Worm (Caenorhabditis elegans) whole organism, L1 larva: Measurements from ENCODE around the gene jud-4.
A peak's percentile ranks its signal among the peaks of the same experiment; 100 is the strongest.

Experiments
- C16A3.4 ChIP-seq: fragments of 150-350 bp; optimal IDR thresholded peaks from 2 replicates; lab custom pipeline; 2014; ENCODE audit warnings: missing biosample characterization, missing genetic modification characterization
- F16B12.6 ChIP-seq: fragments of 150-350 bp; optimal IDR thresholded peaks from 2 replicates; lab custom pipeline; 2014; ENCODE audit warnings: missing biosample characterization, missing genetic modification characterization
- alr-1 ChIP-seq: fragments of 200-800 bp; sonication (Bioruptor generic); optimal IDR thresholded peaks from 2 replicates; lab custom pipeline; 2018; ENCODE audit warnings: borderline replicate concordance, mild to moderate bottlenecking, missing genetic modification characterization, missing compliant biosample characterization
- aly-2 ChIP-seq: fragments of 150-350 bp; optimal IDR thresholded peaks from 2 replicates; lab custom pipeline; 2014; ENCODE audit warnings: missing biosample characterization, missing genetic modification characterization
- ama-1 ChIP-seq: fragments of 150-350 bp; optimal IDR thresholded peaks from 2 replicates; lab custom pipeline; 2014
- blmp-1 ChIP-seq: fragments of 150-350 bp; optimal IDR thresholded peaks from 2 replicates; lab custom pipeline; 2014; ENCODE audit warnings: missing biosample characterization, missing genetic modification characterization
- ceh-63 ChIP-seq: fragments of 200-800 bp; sonication (Bioruptor generic); optimal IDR thresholded peaks from 2 replicates; lab custom pipeline; 2018; ENCODE audit warnings: mild to moderate bottlenecking, missing genetic modification characterization, missing compliant biosample characterization
- ceh-90 ChIP-seq: sonication (generic microtip); optimal IDR thresholded peaks from 2 replicates; lab custom pipeline; 2016; ENCODE audit warnings: missing genetic modification characterization, missing compliant biosample characterization
- dsc-1 ChIP-seq: sonication (generic microtip); optimal IDR thresholded peaks from 2 replicates; lab custom pipeline; 2016; ENCODE audit warnings: mild to moderate bottlenecking, missing genetic modification characterization, missing compliant biosample characterization
- efl-1 ChIP-seq, 4 experiments: fragments of 150-350 bp; optimal IDR thresholded peaks in 3 of 4; peaks in 1 of 4; 1 replicate in 1 of 4; 2 replicates in 3 of 4; lab custom pipeline; 2014; ENCODE audit warnings: missing biosample characterization in 2 of 4, missing genetic modification characterization in 2 of 4, missing genetic modification reagents in 2 of 4
- egl-27 ChIP-seq, 2 experiments: fragments of 150-350 bp in 1 of 2; sonication (generic microtip); optimal IDR thresholded peaks; 3 replicates each; lab custom pipeline; 2017 to 2018; ENCODE audit warnings: missing biosample characterization in 2 of 2, missing genetic modification characterization in 2 of 2, missing genetic modification reagents in 2 of 2
- elt-2 ChIP-seq: sonication (generic microtip); optimal IDR thresholded peaks from 2 replicates; lab custom pipeline; 2016; ENCODE audit warnings: missing genetic modification characterization, mild to moderate bottlenecking, inconsistent platforms, missing compliant biosample characterization, missing genetic modification reagents
- elt-3 ChIP-seq, 6 experiments: fragments of 150-350 bp in 1 of 6; sonication (generic microtip); optimal IDR thresholded peaks; 2 replicates each; lab custom pipeline; 2017 to 2018; ENCODE audit warnings: missing biosample characterization in 6 of 6, missing genetic modification characterization in 6 of 6, inconsistent platforms in 1 of 6
- fkh-10 ChIP-seq: sonication (generic microtip); optimal IDR thresholded peaks from 2 replicates; lab custom pipeline; 2017; ENCODE audit warnings: missing biosample characterization, missing genetic modification reagents, missing genetic modification characterization
- grh-1 ChIP-seq: fragments of 200-800 bp; sonication (Bioruptor generic); IDR thresholded peaks from 2 replicates; pipeline ENCODE4 v1.3.6; 2022; ENCODE audit warnings: missing genetic modification reagents, missing genetic modification characterization, missing compliant biosample characterization
- hlh-17 ChIP-seq: fragments of 200-800 bp; sonication (Bioruptor generic); optimal IDR thresholded peaks from 2 replicates; lab custom pipeline; 2018; ENCODE audit warnings: missing genetic modification characterization, mild to moderate bottlenecking, missing compliant biosample characterization, moderate library complexity, borderline replicate concordance
- jun-1 ChIP-seq: fragments of 150-350 bp; optimal IDR thresholded peaks from 2 replicates; lab custom pipeline; 2014; ENCODE audit warnings: missing biosample characterization, missing genetic modification reagents, missing genetic modification characterization
- lin-13 ChIP-seq: fragments of 150-350 bp; optimal IDR thresholded peaks from 2 replicates; lab custom pipeline; 2014; ENCODE audit warnings: missing biosample characterization, missing genetic modification reagents, missing genetic modification characterization
- lin-14 ChIP-seq: fragments of 200-800 bp; sonication (Bioruptor generic); optimal IDR thresholded peaks from 2 replicates; lab custom pipeline; 2018; ENCODE audit warnings: mild to moderate bottlenecking, missing genetic modification characterization, moderate library complexity, missing compliant biosample characterization
- lin-35 ChIP-seq, 2 experiments: fragments of 150-350 bp; optimal IDR thresholded peaks; 2 replicates each; lab custom pipeline; 2014; ENCODE audit warnings: missing biosample characterization in 2 of 2, missing genetic modification characterization in 2 of 2, missing genetic modification reagents in 2 of 2
- lir-3 ChIP-seq: sonication (generic microtip); optimal IDR thresholded peaks from 2 replicates; lab custom pipeline; 2016; ENCODE audit warnings: mild to moderate bottlenecking, missing genetic modification characterization, moderate library complexity, missing compliant biosample characterization; ENCODE audit not compliant: poor library complexity
- mdl-1 ChIP-seq, 2 experiments: fragments of 150-350 bp; optimal IDR thresholded peaks; 2 replicates each; lab custom pipeline; 2014 to 2017; ENCODE audit warnings: missing biosample characterization in 2 of 2, missing genetic modification characterization in 2 of 2, inconsistent platforms in 1 of 2
- mep-1 ChIP-seq: fragments of 150-350 bp; optimal IDR thresholded peaks from 2 replicates; lab custom pipeline; 2014; ENCODE audit warnings: missing biosample characterization, missing genetic modification characterization
- nhr-11 ChIP-seq: fragments of 150-350 bp; optimal IDR thresholded peaks from 2 replicates; lab custom pipeline; 2014; ENCODE audit warnings: missing biosample characterization, missing genetic modification characterization
- nhr-20 ChIP-seq: sonication (generic microtip); optimal IDR thresholded peaks from 2 replicates; lab custom pipeline; 2016; ENCODE audit warnings: mild to moderate bottlenecking, missing genetic modification characterization, missing compliant biosample characterization
- nhr-47 ChIP-seq: sonication (generic microtip); optimal IDR thresholded peaks from 2 replicates; lab custom pipeline; 2016; ENCODE audit warnings: mild to moderate bottlenecking, missing genetic modification characterization, moderate library complexity, missing compliant biosample characterization
- nhr-71 ChIP-seq: sonication (generic microtip); optimal IDR thresholded peaks from 2 replicates; lab custom pipeline; 2016; ENCODE audit warnings: mild to moderate bottlenecking, missing genetic modification characterization, moderate library complexity, missing compliant biosample characterization
- nhr-76 ChIP-seq: sonication (generic microtip); optimal IDR thresholded peaks from 2 replicates; lab custom pipeline; 2017; ENCODE audit warnings: missing biosample characterization, missing genetic modification characterization
- nhr-84 ChIP-seq: sonication (generic microtip); optimal IDR thresholded peaks from 2 replicates; lab custom pipeline; 2017; ENCODE audit warnings: missing biosample characterization, missing genetic modification characterization
- nhr-90 ChIP-seq: sonication (generic microtip); optimal IDR thresholded peaks from 2 replicates; lab custom pipeline; 2016; ENCODE audit warnings: mild to moderate bottlenecking, missing genetic modification characterization, missing compliant biosample characterization; ENCODE audit not compliant: poor library complexity
- pag-3 ChIP-seq: sonication (generic microtip); optimal IDR thresholded peaks from 2 replicates; lab custom pipeline; 2017; ENCODE audit warnings: missing genetic modification characterization, mild to moderate bottlenecking, missing compliant biosample characterization, antibody characterized with exemption, borderline replicate concordance; ENCODE audit not compliant: insufficient read depth
- skn-1 ChIP-seq: fragments of 150-350 bp; optimal IDR thresholded peaks from 2 replicates; lab custom pipeline; 2014; ENCODE audit warnings: missing biosample characterization, missing genetic modification characterization
- sup-37 ChIP-seq: fragments of 200-800 bp; sonication (Bioruptor generic); optimal IDR thresholded peaks from 2 replicates; lab custom pipeline; 2018; ENCODE audit warnings: mild to moderate bottlenecking, missing genetic modification characterization, missing compliant biosample characterization
- swsn-7 ChIP-seq: sonication (generic microtip); optimal IDR thresholded peaks from 2 replicates; lab custom pipeline; 2016; ENCODE audit warnings: missing genetic modification characterization, missing compliant biosample characterization
- tbx-2 ChIP-seq: sonication (generic microtip); optimal IDR thresholded peaks from 2 replicates; lab custom pipeline; 2016; ENCODE audit warnings: missing genetic modification characterization, missing compliant biosample characterization
- unc-130 ChIP-seq: fragments of 150-350 bp; optimal IDR thresholded peaks from 2 replicates; lab custom pipeline; 2017; ENCODE audit warnings: missing biosample characterization, missing genetic modification characterization, inconsistent platforms
- unc-30 ChIP-seq: sonication (generic microtip); optimal IDR thresholded peaks from 2 replicates; lab custom pipeline; 2017; ENCODE audit warnings: missing biosample characterization, missing genetic modification characterization
- unc-62 ChIP-seq: fragments of 150-350 bp; optimal IDR thresholded peaks from 2 replicates; lab custom pipeline; 2014; ENCODE audit warnings: missing biosample characterization, missing genetic modification reagents, missing genetic modification characterization
- zip-4 ChIP-seq: fragments of 200-800 bp; sonication (Bioruptor generic); optimal IDR thresholded peaks from 2 replicates; lab custom pipeline; 2018; ENCODE audit warnings: mild to moderate bottlenecking, missing genetic modification characterization, moderate library complexity, missing compliant biosample characterization

jud-4 gene

ce11 chrX:15241169-15241568, 42.7 kb upstream of the jud-4 start:
- TF ChIP-seq grh-1 (GFP tag; lab: Robert Waterston, UW) (no peak), unc-62 (no peak), efl-1 (optimal IDR thresholded peaks at IDR 0.05; lab: Kevin White, UChicago) (no peak), efl-1 (GFP tag; optimal IDR thresholded peaks at IDR 0.05 in 1 of 2; lab: Kevin White, UChicago) (peak in 1 of 2 experiments; percentile 67), alr-1 (tag; lab: Kevin White, UChicago) (no peak), elt-2 (tag; lab: Kevin White, UChicago) (peak; percentile 1)

DNA sequence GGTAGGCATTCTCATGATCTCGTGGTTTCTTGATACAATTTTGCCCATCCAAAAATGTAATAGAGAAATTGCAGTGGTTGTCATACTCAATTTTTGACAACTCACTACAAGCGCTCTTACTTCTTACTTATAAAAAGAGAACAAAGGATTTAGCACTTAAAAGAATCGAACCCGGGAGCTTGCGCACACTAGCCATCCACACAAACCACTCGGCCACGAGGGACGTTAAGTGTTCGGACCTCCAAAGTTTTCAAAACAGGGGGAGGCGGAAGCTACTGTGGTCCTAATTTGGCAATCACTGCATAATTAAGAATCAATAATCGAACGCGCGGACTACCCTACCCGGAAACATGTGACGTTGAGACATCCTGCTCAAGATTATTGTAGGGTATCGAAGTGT, 41.2 kb upstream of the jud-4 start:
- no peak for TF ChIP-seq aly-2 (tag; lab: Kevin White, UChicago)
- no peak for TF ChIP-seq unc-62
- no peak for TF ChIP-seq sup-37 (GFP tag; lab: Kevin White, UChicago)
- no peak for TF ChIP-seq hlh-17 (GFP tag; lab: Kevin White, UChicago)

- TF ChIP-seq lin-13 (GFP tag; lab: Kevin White, UChicago), result no peak
- TF ChIP-seq efl-1 (optimal IDR thresholded peaks at IDR 0.05; lab: Kevin White, UChicago), result no peak
- TF ChIP-seq efl-1 (GFP tag; optimal IDR thresholded peaks at IDR 0.05 in 1 of 2; lab: Kevin White, UChicago), result peak in 1 of 2 experiments; percentile 91
These were observed 37.7 kb upstream of the jud-4 start, which contains the start of gene piki-1 for ce11 chrX:15246182-15246581. Gene piki-1 (minus strand): TSS chrX:15246399.

- no peak for TF ChIP-seq nhr-84 (tag; lab: Kevin White, UChicago)
- TF ChIP-seq fkh-10 (GFP tag; lab: Kevin White, UChicago), result no peak
- TF ChIP-seq unc-62, result no peak
- TF ChIP-seq ama-1 (lab: Kevin White, UChicago), result no peak
- TF ChIP-seq F16B12.6 (tag; lab: Kevin White, UChicago), result peak; percentile 72
- no peak for TF ChIP-seq unc-130 (tag; lab: Kevin White, UChicago)
- no peak for TF ChIP-seq hlh-17 (GFP tag; lab: Kevin White, UChicago)
- TF ChIP-seq lin-14 (GFP tag; lab: Kevin White, UChicago), result peak; percentile 76
- peak; percentile 69 for TF ChIP-seq blmp-1 (tag; lab: Kevin White, UChicago)
- TF ChIP-seq C16A3.4 (tag; lab: Kevin White, UChicago), result peak; percentile 17
- no peak for TF ChIP-seq tbx-2 (tag; lab: Kevin White, UChicago)
- no peak for TF ChIP-seq ceh-63 (GFP tag; lab: Kevin White, UChicago)
- TF ChIP-seq elt-2 (tag; lab: Kevin White, UChicago), result no peak
- no peak for TF ChIP-seq pag-3 (tag; lab: Kevin White, UChicago)
- peak in 1 of 2 experiments; percentile 47 for TF ChIP-seq lin-35 (GFP tag; optimal IDR thresholded peaks at IDR 0.05; lab: Kevin White, UChicago)
- peak; percentile 39 for TF ChIP-seq nhr-20 (tag; lab: Kevin White, UChicago)
- peak in 1 of 6 experiments; percentile 23 for TF ChIP-seq elt-3 (tag; optimal IDR thresholded peaks at IDR 0.05; lab: Kevin White, UChicago)
- TF ChIP-seq efl-1 (optimal IDR thresholded peaks at IDR 0.05; lab: Kevin White, UChicago), result no peak
- TF ChIP-seq efl-1 (GFP tag; optimal IDR thresholded peaks at IDR 0.05 in 1 of 2; lab: Kevin White, UChicago), result no peak
- no peak for TF ChIP-seq mdl-1 (tag; optimal IDR thresholded peaks at IDR 0.05; lab: Kevin White, UChicago)
These were observed 37.3 kb upstream of the jud-4 start for ce11 chrX:15246595-15246994.

- no peak for TF ChIP-seq skn-1 (tag; lab: Kevin White, UChicago)
- TF ChIP-seq unc-130 (tag; lab: Kevin White, UChicago), result no peak
- no peak for TF ChIP-seq lir-3 (tag; lab: Kevin White, UChicago)
- no peak for TF ChIP-seq jun-1
- peak; percentile 27 for TF ChIP-seq blmp-1 (tag; lab: Kevin White, UChicago)
- peak; percentile 53 for TF ChIP-seq nhr-71 (tag; lab: Kevin White, UChicago)
- no peak for TF ChIP-seq zip-4 (GFP tag; lab: Kevin White, UChicago)
- no peak for TF ChIP-seq nhr-76 (tag; lab: Kevin White, UChicago)
- no peak for TF ChIP-seq ceh-90
- TF ChIP-seq mep-1 (tag; lab: Kevin White, UChicago), result peak; percentile 41
- no peak for TF ChIP-seq nhr-11 (tag; lab: Kevin White, UChicago)
- TF ChIP-seq unc-30, result no peak
- no peak for TF ChIP-seq nhr-47 (tag; lab: Kevin White, UChicago)
- no peak for TF ChIP-seq alr-1 (tag; lab: Kevin White, UChicago)
- peak; percentile 50 for TF ChIP-seq nhr-90 (tag; lab: Kevin White, UChicago)
- peak; percentile 79 for TF ChIP-seq lin-14 (GFP tag; lab: Kevin White, UChicago)
- peak in 1 of 2 experiments; percentile 18 for TF ChIP-seq egl-27 (tag; optimal IDR thresholded peaks at IDR 0.05; lab: Kevin White, UChicago)
- TF ChIP-seq dsc-1 (tag; lab: Kevin White, UChicago), result no peak
- no peak for TF ChIP-seq swsn-7 (tag; lab: Kevin White, UChicago)
- TF ChIP-seq elt-3 (tag; optimal IDR thresholded peaks at IDR 0.05; lab: Kevin White, UChicago), result peak in 1 of 6 experiments; percentile 31
These were observed 23.8 kb upstream of the jud-4 start, which contains the start of gene F46F2.3 for ce11 chrX:15259947-15260687. Gene F46F2.3 (minus strand): TSS chrX:15260287.
